Fruit fly (Drosophila melanogaster) whole organism, pupa: ENCODE results near the gene CG1662.

ENCODE experiments used
- CG14655 ChIP-seq: fragments of 200-800 bp; sonication (Bioruptor generic); optimal IDR thresholded peaks from 3 replicates; lab custom pipeline; 2017; ENCODE audit warnings: mild to moderate bottlenecking, missing biosample characterization, missing genetic modification reagents, missing genetic modification characterization
- CG15710 ChIP-seq: fragments of 200-800 bp; sonication (Bioruptor generic); optimal IDR thresholded peaks from 2 replicates; lab custom pipeline; 2018; ENCODE audit warnings: missing biosample characterization, mild to moderate bottlenecking, missing genetic modification characterization, moderate library complexity
- CG17806 ChIP-seq: fragments of 200-800 bp; sonication (Bioruptor generic); optimal IDR thresholded peaks from 2 replicates; lab custom pipeline; 2018; ENCODE audit warnings: missing biosample characterization, mild to moderate bottlenecking, missing genetic modification characterization, moderate library complexity
- CG34367 ChIP-seq: fragments of 200-800 bp; sonication (Bioruptor generic); optimal IDR thresholded peaks from 2 replicates; lab custom pipeline; 2018; ENCODE audit warnings: missing biosample characterization, mild to moderate bottlenecking, missing genetic modification characterization
- CG8159 ChIP-seq: fragments of 200-800 bp; sonication (Bioruptor generic); optimal IDR thresholded peaks from 3 replicates; lab custom pipeline; 2018; ENCODE audit warnings: missing biosample characterization, mild to moderate bottlenecking, missing genetic modification characterization, moderate library complexity
- CG8301 ChIP-seq: fragments of 200-800 bp; sonication (Bioruptor generic); optimal IDR thresholded peaks from 2 replicates; lab custom pipeline; 2018; ENCODE audit warnings: missing biosample characterization, mild to moderate bottlenecking, missing genetic modification characterization
- D1 ChIP-seq: fragments of 200-800 bp; sonication (Bioruptor generic); optimal IDR thresholded peaks from 2 replicates; lab custom pipeline; 2018; ENCODE audit warnings: missing biosample characterization, mild to moderate bottlenecking, missing genetic modification characterization, moderate library complexity
- EcR ChIP-seq: fragments of 200-800 bp; sonication (Bioruptor generic); optimal IDR thresholded peaks from 3 replicates; lab custom pipeline; 2019; ENCODE audit warnings: missing biosample characterization, missing genetic modification characterization, mild to moderate bottlenecking, moderate library complexity, missing genetic modification reagents
- Ets98B ChIP-seq: fragments of 200-800 bp; sonication (Bioruptor generic); IDR thresholded peaks from 2 replicates; pipeline ENCODE4 v1.3.6; 2022; ENCODE audit warnings: missing biosample characterization, missing genetic modification characterization
- Pif1A ChIP-seq: fragments of 200-800 bp; sonication (Bioruptor generic); optimal IDR thresholded peaks from 3 replicates; lab custom pipeline; 2016; ENCODE audit warnings: missing biosample characterization, missing genetic modification characterization
- Pif1B ChIP-seq: fragments of 200-800 bp; sonication (Bioruptor generic); optimal IDR thresholded peaks from 3 replicates; lab custom pipeline; 2016; ENCODE audit warnings: missing biosample characterization, missing genetic modification characterization
- gl ChIP-seq: fragments of 200-800 bp; sonication (Bioruptor generic); optimal IDR thresholded peaks from 2 replicates; lab custom pipeline; 2018; ENCODE audit warnings: missing biosample characterization, mild to moderate bottlenecking, missing genetic modification characterization
- rn ChIP-seq: fragments of 200-800 bp; sonication (Bioruptor generic); IDR thresholded peaks from 2 replicates; pipeline ENCODE4 v1.3.6; 2022; ENCODE audit warnings: missing biosample characterization, missing genetic modification characterization

DNA sequence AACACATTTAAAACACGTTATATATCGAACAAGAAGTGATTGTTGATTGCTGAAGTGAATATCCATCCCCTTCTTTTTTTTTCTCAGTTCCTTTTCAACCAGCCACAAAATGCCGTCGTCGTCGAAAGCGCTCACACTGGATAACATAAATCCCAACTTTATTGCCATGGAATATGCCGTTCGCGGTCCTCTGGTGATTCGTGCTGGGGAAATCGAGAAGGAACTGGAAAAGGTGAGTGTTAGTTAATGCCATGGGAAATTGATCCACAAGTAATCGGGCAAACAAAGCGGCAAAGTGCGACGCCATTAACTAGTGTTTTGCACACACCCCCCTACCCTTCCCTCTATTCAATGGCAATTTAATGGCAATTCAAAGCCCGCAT lies 13.2 kb upstream of the CG1662 start:
- TF ChIP-seq CG34367 (tag; lab: Kevin White, UChicago) (no peak), Pif1A (no peak), CG8159 (tag; lab: Kevin White, UChicago) (no peak), CG17806 (tag; lab: Kevin White, UChicago) (no peak), rn (GFP tag; lab: Robert Waterston, UW) (no peak), Pif1B (GFP tag; lab: Kevin White, UChicago) (no peak), D1 (no peak), Ets98B (GFP tag; lab: Robert Waterston, UW) (no peak), CG15710 (tag; lab: Kevin White, UChicago) (no peak), CG8301 (tag; lab: Kevin White, UChicago) (no peak), EcR (GFP tag; lab: Kevin White, UChicago) (no peak), CG14655 (GFP tag; lab: Kevin White, UChicago) (no peak), gl (tag; lab: Kevin White, UChicago) (no peak)
